Worm (Caenorhabditis elegans) whole organism, young adult: ENCODE results near the gene C33G3.4.

ENCODE experiments used
- F22D6.2 ChIP-seq: sonication (generic microtip); optimal IDR thresholded peaks from 2 replicates; lab custom pipeline; 2016; ENCODE audit warnings: mild to moderate bottlenecking, missing genetic modification characterization, missing compliant biosample characterization
- F23B12.7 ChIP-seq: sonication (generic microtip); optimal IDR thresholded peaks from 2 replicates; lab custom pipeline; 2017; ENCODE audit warnings: missing genetic modification characterization, mild to moderate bottlenecking, missing compliant biosample characterization, antibody characterized with exemption, moderate library complexity; ENCODE audit not compliant: insufficient read depth
- F33H1.4 ChIP-seq: fragments of 200-800 bp; sonication (Bioruptor generic); IDR thresholded peaks from 2 replicates; pipeline ENCODE4 v1.3.6; 2022; ENCODE audit warnings: missing genetic modification reagents, missing genetic modification characterization, missing compliant biosample characterization
- F37B4.10 ChIP-seq: fragments of 200-800 bp; sonication (Bioruptor generic); IDR thresholded peaks from 2 replicates; pipeline ENCODE4 v1.3.6; 2022; ENCODE audit warnings: missing genetic modification characterization, missing compliant biosample characterization
- Y53G8AR.9 ChIP-seq: fragments of 200-800 bp; sonication (Bioruptor generic); conservative IDR thresholded peaks from 2 replicates; pipeline ENCODE4 v1.3.6; 2022; ENCODE audit warnings: missing genetic modification reagents, missing genetic modification characterization, missing compliant biosample characterization
- Y95B8A.8 ChIP-seq: fragments of 200-800 bp; sonication (Bioruptor generic); IDR thresholded peaks from 2 replicates; pipeline ENCODE4 v1.3.6; 2022; ENCODE audit warnings: missing genetic modification reagents, missing genetic modification characterization, missing compliant biosample characterization
- ZK185.1 ChIP-seq: sonication (generic microtip); optimal IDR thresholded peaks from 2 replicates; lab custom pipeline; 2016; ENCODE audit warnings: mild to moderate bottlenecking, missing genetic modification characterization, missing compliant biosample characterization; ENCODE audit not compliant: poor library complexity, severe bottlenecking
- aptf-3 ChIP-seq: fragments of 200-800 bp; sonication (Bioruptor generic); IDR thresholded peaks from 2 replicates; pipeline ENCODE4 v1.3.6; 2022; ENCODE audit warnings: missing genetic modification characterization, missing compliant biosample characterization
- athp-1 ChIP-seq: sonication (generic microtip); optimal IDR thresholded peaks from 2 replicates; lab custom pipeline; 2017; ENCODE audit warnings: mild to moderate bottlenecking, missing genetic modification characterization, missing compliant biosample characterization
- attf-3 ChIP-seq: fragments of 200-800 bp; sonication (Bioruptor generic); conservative IDR thresholded peaks from 2 replicates; pipeline ENCODE4 v1.3.6; 2022; ENCODE audit warnings: missing genetic modification reagents, missing genetic modification characterization, missing compliant biosample characterization
- attf-5 ChIP-seq: fragments of 200-800 bp; sonication (Bioruptor generic); optimal IDR thresholded peaks from 2 replicates; lab custom pipeline; 2018; ENCODE audit warnings: mild to moderate bottlenecking, missing genetic modification characterization, missing compliant biosample characterization
- attf-6 ChIP-seq: fragments of 200-800 bp; sonication (Bioruptor generic); IDR thresholded peaks from 2 replicates; pipeline ENCODE4 v1.3.6; 2022; ENCODE audit warnings: missing genetic modification reagents, missing genetic modification characterization, missing compliant biosample characterization
- bed-1 ChIP-seq: fragments of 200-800 bp; sonication (Bioruptor generic); IDR thresholded peaks from 2 replicates; pipeline ENCODE4 v1.3.6; 2022; ENCODE audit warnings: missing genetic modification reagents, missing genetic modification characterization, missing compliant biosample characterization
- ceh-58 ChIP-seq: fragments of 200-800 bp; sonication (Bioruptor generic); IDR thresholded peaks from 2 replicates; pipeline ENCODE4 v1.3.6; 2022; ENCODE audit warnings: missing genetic modification characterization, missing compliant biosample characterization
- ceh-79 ChIP-seq: sonication (generic microtip); optimal IDR thresholded peaks from 2 replicates; lab custom pipeline; 2017; ENCODE audit warnings: mild to moderate bottlenecking, missing genetic modification characterization, missing compliant biosample characterization
- gei-17 ChIP-seq: fragments of 200-800 bp; sonication (Bioruptor generic); optimal IDR thresholded peaks from 2 replicates; lab custom pipeline; 2018; ENCODE audit warnings: mild to moderate bottlenecking, missing genetic modification characterization, missing compliant biosample characterization
- hlh-12 ChIP-seq: sonication (generic microtip); optimal IDR thresholded peaks from 2 replicates; lab custom pipeline; 2016; ENCODE audit warnings: missing genetic modification characterization, missing compliant biosample characterization
- hlh-26 ChIP-seq: fragments of 200-800 bp; sonication (Bioruptor generic); conservative IDR thresholded peaks from 2 replicates; pipeline ENCODE4 v1.3.6; 2022; ENCODE audit warnings: missing genetic modification reagents, missing genetic modification characterization, missing compliant biosample characterization
- hmg-20 ChIP-seq: fragments of 200-800 bp; sonication (Bioruptor generic); IDR thresholded peaks from 2 replicates; pipeline ENCODE4 v1.3.6; 2022; ENCODE audit warnings: missing genetic modification reagents, missing genetic modification characterization, missing compliant biosample characterization
- let-607 ChIP-seq, 2 experiments: fragments of 200-800 bp in 1 of 2; sonication (Bioruptor generic) in 1 of 2; sonication (generic microtip) in 1 of 2; optimal IDR thresholded peaks; 2 replicates each; lab custom pipeline; 2016 to 2018; ENCODE audit warnings: mild to moderate bottlenecking in 2 of 2, missing compliant biosample characterization in 2 of 2, missing genetic modification characterization in 2 of 2, moderate library complexity in 2 of 2, missing genotype in 1 of 2
- lin-54 ChIP-seq: fragments of 200-800 bp; sonication (Bioruptor generic); optimal IDR thresholded peaks from 2 replicates; lab custom pipeline; 2018; ENCODE audit warnings: mild to moderate bottlenecking, missing genetic modification characterization, missing compliant biosample characterization
- lsl-1 ChIP-seq: fragments of 200-800 bp; sonication (Bioruptor generic); optimal IDR thresholded peaks from 2 replicates; lab custom pipeline; 2018; ENCODE audit warnings: mild to moderate bottlenecking, missing genetic modification characterization, moderate library complexity, missing compliant biosample characterization
- mxl-1 ChIP-seq: sonication (generic microtip); optimal IDR thresholded peaks from 2 replicates; lab custom pipeline; 2016; ENCODE audit warnings: missing genetic modification characterization, missing compliant biosample characterization
- nfya-1 ChIP-seq: sonication (generic microtip); optimal IDR thresholded peaks from 2 replicates; lab custom pipeline; 2017; ENCODE audit warnings: antibody characterized with exemption, missing compliant biosample characterization, missing genetic modification characterization, borderline replicate concordance; ENCODE audit not compliant: insufficient read depth
- nhr-179 ChIP-seq: sonication (generic microtip); optimal IDR thresholded peaks from 2 replicates; lab custom pipeline; 2016; ENCODE audit warnings: mild to moderate bottlenecking, missing genetic modification characterization, missing compliant biosample characterization
- nhr-80 ChIP-seq: sonication (generic microtip); optimal IDR thresholded peaks from 2 replicates; lab custom pipeline; 2016; ENCODE audit warnings: missing genetic modification characterization, missing compliant biosample characterization
- pbrm-1 ChIP-seq: fragments of 200-800 bp; sonication (Bioruptor generic); IDR thresholded peaks from 2 replicates; pipeline ENCODE4 v1.3.6; 2022; ENCODE audit warnings: missing genetic modification reagents, missing genetic modification characterization, missing compliant biosample characterization
- pha-4 ChIP-seq: fragments of 150-350 bp; sonication (generic microtip); optimal IDR thresholded peaks from 2 replicates; lab custom pipeline; 2014; ENCODE audit warnings: missing biosample characterization, missing genetic modification reagents, missing genetic modification characterization
- sdz-38 ChIP-seq: sonication (generic microtip); optimal IDR thresholded peaks from 2 replicates; lab custom pipeline; 2016; ENCODE audit warnings: missing genotype, missing genetic modification characterization, missing compliant biosample characterization
- snpc-3.4 ChIP-seq: sonication (generic microtip); optimal IDR thresholded peaks from 2 replicates; lab custom pipeline; 2017; ENCODE audit warnings: missing genetic modification characterization, mild to moderate bottlenecking, missing compliant biosample characterization, antibody characterized with exemption, moderate library complexity, missing genotype, missing genetic modification reagents
- snpc-4 ChIP-seq, 5 experiments: fragments of 150-350 bp in 1 of 5; sonication (generic microtip) in 4 of 5; optimal IDR thresholded peaks; 2 replicates each; lab custom pipeline; 2014 to 2018; ENCODE audit warnings: missing genetic modification characterization in 5 of 5, missing biosample characterization in 3 of 5, antibody characterized with exemption in 2 of 5, mild to moderate bottlenecking in 2 of 5, missing compliant biosample characterization in 2 of 5, missing genotype in 2 of 5, moderate library complexity in 2 of 5, missing genetic modification reagents in 1 of 5
- somi-1 ChIP-seq: fragments of 200-800 bp; sonication (Bioruptor generic); optimal IDR thresholded peaks from 2 replicates; lab custom pipeline; 2018; ENCODE audit warnings: mild to moderate bottlenecking, missing genetic modification characterization, missing compliant biosample characterization
- tlf-1 ChIP-seq: fragments of 200-800 bp; sonication (Bioruptor generic); optimal IDR thresholded peaks from 2 replicates; lab custom pipeline; 2018; ENCODE audit warnings: mild to moderate bottlenecking, missing genetic modification characterization, missing compliant biosample characterization
- unc-130 ChIP-seq: sonication (generic microtip); optimal IDR thresholded peaks from 2 replicates; lab custom pipeline; 2016; ENCODE audit warnings: missing genetic modification reagents, missing genetic modification characterization, missing compliant biosample characterization
- unc-62 ChIP-seq: fragments of 150-350 bp; optimal IDR thresholded peaks from 2 replicates; lab custom pipeline; 2014; ENCODE audit warnings: missing biosample characterization, missing genetic modification reagents, missing genetic modification characterization
- xnd-1 ChIP-seq: sonication (generic microtip); optimal IDR thresholded peaks from 2 replicates; lab custom pipeline; 2016; ENCODE audit warnings: missing genotype, missing genetic modification reagents, missing genetic modification characterization, missing compliant biosample characterization
- ztf-18 ChIP-seq: sonication (generic microtip); optimal IDR thresholded peaks from 2 replicates; lab custom pipeline; 2016; ENCODE audit warnings: missing genotype, mild to moderate bottlenecking, missing genetic modification characterization, missing compliant biosample characterization
- ztf-22 ChIP-seq: fragments of 200-800 bp; sonication (Bioruptor generic); optimal IDR thresholded peaks from 2 replicates; lab custom pipeline; 2018; ENCODE audit warnings: mild to moderate bottlenecking, missing genetic modification characterization, moderate library complexity, missing compliant biosample characterization
- ztf-28 ChIP-seq: fragments of 200-800 bp; sonication (Bioruptor generic); IDR thresholded peaks from 2 replicates; pipeline ENCODE4 v1.3.6; 2022; ENCODE audit warnings: missing genetic modification reagents, missing genetic modification characterization, missing compliant biosample characterization
- ztf-3 ChIP-seq: fragments of 200-800 bp; sonication (Bioruptor generic); optimal IDR thresholded peaks from 2 replicates; lab custom pipeline; 2018; ENCODE audit warnings: mild to moderate bottlenecking, missing genetic modification characterization, missing compliant biosample characterization

C33G3.4 gene

DNA sequence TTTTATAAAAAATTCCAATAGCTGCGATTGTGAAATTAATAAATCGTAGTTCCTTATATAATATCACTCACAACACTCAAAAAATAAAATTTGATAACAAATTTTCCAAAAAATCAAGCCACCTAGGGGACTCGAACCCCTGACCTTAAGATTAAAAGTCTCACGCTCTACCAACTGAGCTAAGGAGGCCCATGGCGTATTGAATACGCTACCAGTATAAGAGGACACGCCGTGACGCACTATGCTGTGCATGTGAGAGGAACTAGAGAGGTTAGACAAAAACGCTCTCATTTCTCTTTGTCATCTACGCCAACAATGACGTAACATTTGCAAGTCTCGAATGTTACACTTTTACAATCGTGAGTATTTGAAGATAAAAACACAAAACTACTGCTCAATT lies 7.1 kb upstream of the C33G3.4 start (continued):
- TF ChIP-seq lsl-1 (peak; percentile 41), unc-130 (GFP tag; lab: Kevin White, UChicago) (peak; percentile 51), hlh-12 (peak; percentile 76), nhr-80 (tag; lab: Kevin White, UChicago) (peak; percentile 71), ZK185.1 (tag; lab: Kevin White, UChicago) (peak; percentile 93), mxl-1 (tag; lab: Kevin White, UChicago) (peak; percentile 96), attf-3 (GFP tag; lab: Robert Waterston, UW) (peak; percentile 56; the same call in 1 of the 2 replicates), let-607 (tag; optimal IDR thresholded peaks at IDR 0.05; lab: Kevin White, UChicago) (peak; percentile 70 to 83), attf-6 (GFP tag; lab: Robert Waterston, UW) (peak; percentile 69; the same call in 1 of the 2 replicates), F22D6.2 (peak; percentile 61), ztf-3 (GFP tag; lab: Kevin White, UChicago) (peak; percentile 61), attf-5 (GFP tag; lab: Kevin White, UChicago) (peak; percentile 84), hmg-20 (GFP tag; lab: Robert Waterston, UW) (peak; percentile 80), nhr-179 (tag; lab: Kevin White, UChicago) (peak; percentile 41), snpc-4 (GFP tag; optimal IDR thresholded peaks at IDR 0.05; lab: Kevin White, UChicago) (peak; percentile 84), snpc-4 (tag; optimal IDR thresholded peaks at IDR 0.05; lab: Kevin White, UChicago) (peak; percentile 66 to 88 (median 84)), F37B4.10 (GFP tag; lab: Robert Waterston, UW) (peak; percentile 83; the same call in 1 of the 2 replicates), nfya-1 (tag; lab: Kevin White, UChicago) (no peak), F23B12.7 (tag; lab: Kevin White, UChicago) (peak; percentile 87), somi-1 (GFP tag; lab: Kevin White, UChicago) (peak; percentile 90), athp-1 (tag; lab: Kevin White, UChicago) (peak; percentile 92), lin-54 (GFP tag; lab: Kevin White, UChicago) (peak; percentile 74), tlf-1 (GFP tag; lab: Kevin White, UChicago) (no peak), pbrm-1 (GFP tag; lab: Robert Waterston, UW) (peak; percentile 94), ceh-79 (peak; percentile 85), gei-17 (GFP tag; lab: Kevin White, UChicago) (peak; percentile 75), unc-62 (GFP tag; lab: Kevin White, UChicago) (no peak), sdz-38 (tag; lab: Kevin White, UChicago) (no peak), ztf-28 (GFP tag; lab: Robert Waterston, UW) (peak; percentile 84), ztf-22 (peak; percentile 85), ztf-18 (tag; lab: Kevin White, UChicago) (peak; percentile 83), snpc-3.4 (tag; lab: Kevin White, UChicago) (peak; percentile 89), pha-4 (no peak), Y53G8AR.9 (GFP tag; lab: Robert Waterston, UW) (peak; percentile 79), xnd-1 (tag; lab: Kevin White, UChicago) (no peak), bed-1 (GFP tag; lab: Robert Waterston, UW) (0 out of 2 replicates have a peak, but pooled peaks have one; percentile 53), Y95B8A.8 (GFP tag; lab: Robert Waterston, UW) (peak; percentile 74; the same call in 1 of the 2 replicates), hlh-26 (GFP tag; lab: Robert Waterston, UW) (0 out of 2 replicates have a peak, but pooled peaks have one; percentile 49), aptf-3 (GFP tag; lab: Robert Waterston, UW) (peak; percentile 95), F33H1.4 (GFP tag; lab: Robert Waterston, UW) (no peak), ceh-58 (GFP tag; lab: Robert Waterston, UW) (peak; percentile 94; the same call in 1 of the 2 replicates)
